Fruit fly (Drosophila melanogaster) whole organism, embryonic: ENCODE measurements around the gene CG2865.

Experiments used
- Antp ChIP-seq: fragments of 200-800 bp; sonication (Bioruptor generic); optimal IDR thresholded peaks from 3 replicates; lab custom pipeline; 2016; ENCODE audit warnings: missing biosample characterization, missing genetic modification characterization
- Awh ChIP-seq: fragments of 200-800 bp; sonication (Bioruptor generic); IDR thresholded peaks from 2 replicates; pipeline ENCODE4, ENCODE4 v1.3.6; 2022; ENCODE audit warnings: missing biosample characterization, missing genetic modification characterization
- CG11504 ChIP-seq: fragments of 200-800 bp; sonication (Bioruptor generic); optimal IDR thresholded peaks from 3 replicates; lab custom pipeline; 2019; ENCODE audit warnings: missing biosample characterization, mild to moderate bottlenecking, missing genetic modification characterization, moderate library complexity
- CG12769 ChIP-seq: fragments of 200-800 bp; sonication (Bioruptor generic); optimal IDR thresholded peaks from 2 replicates; lab custom pipeline; 2019; ENCODE audit warnings: missing biosample characterization, mild to moderate bottlenecking, missing genetic modification characterization, moderate library complexity
- CG13624 ChIP-seq: fragments of 200-800 bp; sonication (Bioruptor generic); optimal IDR thresholded peaks from 2 replicates; lab custom pipeline; 2016; ENCODE audit warnings: missing biosample characterization, missing genetic modification characterization
- CG15011 ChIP-seq: fragments of 200-800 bp; sonication (Bioruptor generic); optimal IDR thresholded peaks from 3 replicates; lab custom pipeline; 2018; ENCODE audit warnings: missing biosample characterization, mild to moderate bottlenecking, missing genetic modification characterization
- CG15479 ChIP-seq: fragments of 200-800 bp; sonication (Bioruptor generic); optimal IDR thresholded peaks from 3 replicates; lab custom pipeline; 2019; ENCODE audit warnings: missing biosample characterization, mild to moderate bottlenecking, missing genetic modification characterization, moderate library complexity
- CG1603 ChIP-seq: fragments of 200-800 bp; sonication (Bioruptor generic); optimal IDR thresholded peaks from 2 replicates; lab custom pipeline; 2019; ENCODE audit warnings: missing biosample characterization, mild to moderate bottlenecking, missing genetic modification characterization, moderate library complexity
- CG16863 ChIP-seq: fragments of 200-800 bp; sonication (Bioruptor generic); optimal IDR thresholded peaks from 3 replicates; lab custom pipeline; 2016; ENCODE audit warnings: missing biosample characterization, missing genetic modification characterization
- CG17359 ChIP-seq: fragments of 200-800 bp; sonication (Bioruptor generic); optimal IDR thresholded peaks from 3 replicates; lab custom pipeline; 2018; ENCODE audit warnings: missing biosample characterization, mild to moderate bottlenecking, missing genetic modification characterization, moderate library complexity
- CG18011 ChIP-seq: fragments of 200-800 bp; sonication (Bioruptor generic); optimal IDR thresholded peaks from 2 replicates; lab custom pipeline; 2017; ENCODE audit warnings: missing biosample characterization, missing genetic modification characterization, mild to moderate bottlenecking, moderate library complexity, missing genotype
- CG18476 ChIP-seq: fragments of 200-800 bp; sonication (Bioruptor generic); optimal IDR thresholded peaks from 2 replicates; lab custom pipeline; 2016; ENCODE audit warnings: missing biosample characterization, mild to moderate bottlenecking, missing genetic modification characterization
- CG18619 ChIP-seq: fragments of 200-800 bp; sonication (Bioruptor generic); optimal IDR thresholded peaks from 3 replicates; lab custom pipeline; 2017; ENCODE audit warnings: missing biosample characterization, mild to moderate bottlenecking, missing genetic modification characterization
- CG3726 ChIP-seq: fragments of 200-800 bp; sonication (Bioruptor generic); IDR thresholded peaks from 3 replicates; pipeline ENCODE4, ENCODE4 v1.3.6; 2022; ENCODE audit warnings: missing biosample characterization, missing genetic modification characterization
- CG4328 ChIP-seq: fragments of 200-800 bp; sonication (Bioruptor generic); optimal IDR thresholded peaks from 3 replicates; lab custom pipeline; 2017; ENCODE audit warnings: missing biosample characterization, missing genetic modification reagents, missing genetic modification characterization
- CG6272 ChIP-seq: fragments of 200-800 bp; sonication (Bioruptor generic); IDR thresholded peaks from 2 replicates; pipeline ENCODE4 v1.3.6; 2022; ENCODE audit warnings: missing biosample characterization, missing genetic modification characterization
- CG6683 ChIP-seq: fragments of 200-800 bp; sonication (Bioruptor generic); optimal IDR thresholded peaks from 2 replicates; lab custom pipeline; 2017; ENCODE audit warnings: missing biosample characterization, mild to moderate bottlenecking, missing genetic modification characterization, missing genetic modification reagents
- CG8359 ChIP-seq: fragments of 200-800 bp; sonication (Bioruptor generic); optimal IDR thresholded peaks from 2 replicates; lab custom pipeline; 2017; ENCODE audit warnings: missing biosample characterization, mild to moderate bottlenecking, missing genetic modification characterization, borderline replicate concordance
- CG9215 ChIP-seq: fragments of 200-800 bp; sonication (Bioruptor generic); IDR thresholded peaks from 2 replicates; pipeline ENCODE4 v1.3.6; 2022; ENCODE audit warnings: missing biosample characterization, missing genetic modification characterization
- D19A ChIP-seq: fragments of 200-800 bp; optimal IDR thresholded peaks from 3 replicates; lab custom pipeline; 2019; ENCODE audit warnings: missing biosample characterization, mild to moderate bottlenecking, missing genetic modification characterization, moderate library complexity
- Dfd ChIP-seq, 2 experiments: fragments of >200 bp; optimal IDR thresholded peaks; 2 replicates each; lab custom pipeline; 2017; ENCODE audit warnings: missing biosample characterization in 2 of 2, missing genetic modification characterization in 2 of 2
- E2f1 ChIP-seq: fragments of 200-800 bp; sonication (Bioruptor generic); IDR thresholded peaks from 2 replicates; pipeline ENCODE4 v1.3.6; 2022; ENCODE audit warnings: missing biosample characterization, missing genetic modification characterization
- ERR ChIP-seq: fragments of 200-800 bp; sonication (Bioruptor generic); optimal IDR thresholded peaks from 2 replicates; lab custom pipeline; 2016; ENCODE audit warnings: missing biosample characterization, missing genetic modification characterization
- HLH54F ChIP-seq: fragments of 200-800 bp; sonication (Bioruptor generic); optimal IDR thresholded peaks from 3 replicates; lab custom pipeline; 2016; ENCODE audit warnings: missing biosample characterization, missing genetic modification characterization
- Hand ChIP-seq: fragments of 200-800 bp; sonication (Bioruptor generic); optimal IDR thresholded peaks from 2 replicates; lab custom pipeline; 2017; ENCODE audit warnings: mild to moderate bottlenecking, missing biosample characterization, missing genetic modification reagents, missing genetic modification characterization
- Hey ChIP-seq: fragments of 200-800 bp; sonication (Bioruptor generic); optimal IDR thresholded peaks from 3 replicates; lab custom pipeline; 2018; ENCODE audit warnings: missing biosample characterization, mild to moderate bottlenecking, missing genetic modification characterization
- Hmr ChIP-seq: fragments of 200-800 bp; sonication (Bioruptor generic); optimal IDR thresholded peaks from 3 replicates; lab custom pipeline; 2017; ENCODE audit warnings: mild to moderate bottlenecking, missing biosample characterization, missing genetic modification reagents, missing genetic modification characterization
- NfI ChIP-seq: fragments of 200-800 bp; sonication (Bioruptor generic); optimal IDR thresholded peaks from 3 replicates; lab custom pipeline; 2018; ENCODE audit warnings: missing biosample characterization, mild to moderate bottlenecking, missing genetic modification characterization, moderate library complexity
- Ptx1 ChIP-seq: fragments of 200-800 bp; sonication (Bioruptor generic); IDR thresholded peaks from 2 replicates; pipeline ENCODE4 v1.3.6; 2022; ENCODE audit warnings: missing biosample characterization, missing genetic modification characterization
- Ravus ChIP-seq: fragments of 200-800 bp; sonication (Bioruptor generic); IDR thresholded peaks from 2 replicates; pipeline ENCODE4 v1.3.6; 2022; ENCODE audit warnings: missing biosample characterization, missing genetic modification characterization
- Scr ChIP-seq: fragments of 200-800 bp; sonication (Bioruptor generic); IDR thresholded peaks from 2 replicates; pipeline ENCODE4 v1.3.6; 2022; ENCODE audit warnings: missing biosample characterization, missing genetic modification characterization; ENCODE audit not compliant: partially characterized antibody
- Sin3A ChIP-seq: fragments of >200 bp; optimal IDR thresholded peaks from 2 replicates; lab custom pipeline; 2018
- Taf1 ChIP-seq: fragments of 200-800 bp; sonication (Bioruptor generic); IDR thresholded peaks from 2 replicates; pipeline ENCODE4 v1.3.6; 2022; ENCODE audit warnings: missing biosample characterization, missing genetic modification characterization
- ab ChIP-seq: fragments of 200-800 bp; sonication (Bioruptor generic); optimal IDR thresholded peaks from 2 replicates; lab custom pipeline; 2016; ENCODE audit warnings: missing biosample characterization, missing genetic modification characterization
- amos ChIP-seq: fragments of 200-800 bp; sonication (Bioruptor generic); IDR thresholded peaks from 2 replicates; pipeline ENCODE4 v1.3.6; 2022; ENCODE audit warnings: missing biosample characterization, missing genetic modification characterization; ENCODE audit not compliant: partially characterized antibody
- caup ChIP-seq: fragments of 200-800 bp; sonication (Bioruptor generic); optimal IDR thresholded peaks from 3 replicates; lab custom pipeline; 2017; ENCODE audit warnings: missing biosample characterization, mild to moderate bottlenecking, missing genetic modification characterization, moderate library complexity; ENCODE audit not compliant: severe bottlenecking
- da ChIP-seq: fragments of 200-800 bp; sonication (Bioruptor generic); optimal IDR thresholded peaks from 2 replicates; lab custom pipeline; 2016; ENCODE audit warnings: missing biosample characterization, missing genetic modification characterization
- dm ChIP-seq: fragments of 200-800 bp; sonication (Bioruptor generic); optimal IDR thresholded peaks from 3 replicates; lab custom pipeline; 2016; ENCODE audit warnings: missing biosample characterization, missing genetic modification characterization
- gsb ChIP-seq: fragments of 200-800 bp; sonication (Bioruptor generic); IDR thresholded peaks from 2 replicates; pipeline ENCODE4 v1.3.6; 2022; ENCODE audit warnings: missing biosample characterization, missing genetic modification characterization
- kah ChIP-seq: fragments of 200-800 bp; sonication (Bioruptor generic); optimal IDR thresholded peaks from 2 replicates; lab custom pipeline; 2018; ENCODE audit warnings: missing biosample characterization, mild to moderate bottlenecking, missing genetic modification characterization
- klu ChIP-seq: fragments of 200-800 bp; sonication (Bioruptor generic); IDR thresholded peaks from 2 replicates; pipeline ENCODE4 v1.3.6; 2022; ENCODE audit warnings: missing biosample characterization, missing genetic modification characterization
- lbe ChIP-seq: fragments of 200-800 bp; sonication (Bioruptor generic); optimal IDR thresholded peaks from 2 replicates; lab custom pipeline; 2016; ENCODE audit warnings: missing biosample characterization, mild to moderate bottlenecking, missing genetic modification characterization
- lmd ChIP-seq: fragments of 200-800 bp; sonication (Bioruptor generic); IDR thresholded peaks from 2 replicates; pipeline ENCODE4 v1.3.6; 2022; ENCODE audit warnings: missing biosample characterization, missing genetic modification characterization
- nerfin-2 ChIP-seq: fragments of 200-800 bp; sonication (Bioruptor generic); IDR thresholded peaks from 2 replicates; pipeline ENCODE4 v1.3.6; 2022; ENCODE audit warnings: missing biosample characterization, missing genetic modification characterization; ENCODE audit not compliant: partially characterized antibody
- pros ChIP-seq: fragments of 200-800 bp; sonication (Bioruptor generic); optimal IDR thresholded peaks from 3 replicates; lab custom pipeline; 2019; ENCODE audit warnings: missing biosample characterization, mild to moderate bottlenecking, missing genetic modification characterization, moderate library complexity
- seq ChIP-seq: fragments of 200-800 bp; sonication (Bioruptor generic); IDR thresholded peaks from 2 replicates; pipeline ENCODE4 v1.3.6; 2022; ENCODE audit warnings: missing biosample characterization, missing genetic modification characterization
- slbo ChIP-seq: fragments of 200-800 bp; sonication (Bioruptor generic); IDR thresholded peaks from 2 replicates; pipeline ENCODE4 v1.3.6; 2022; ENCODE audit warnings: missing biosample characterization, missing genetic modification characterization
- sug ChIP-seq: fragments of 200-800 bp; optimal IDR thresholded peaks from 2 replicates; lab custom pipeline; 2019; ENCODE audit warnings: missing biosample characterization, mild to moderate bottlenecking, missing genetic modification characterization, moderate library complexity
- tap ChIP-seq: fragments of 200-800 bp; optimal IDR thresholded peaks from 3 replicates; lab custom pipeline; 2019; ENCODE audit warnings: missing biosample characterization, mild to moderate bottlenecking, missing genetic modification characterization, moderate library complexity
- toy ChIP-seq: fragments of 200-800 bp; sonication (Bioruptor generic); IDR thresholded peaks from 2 replicates; pipeline ENCODE4 v1.3.6; 2022; ENCODE audit warnings: missing biosample characterization, missing genetic modification characterization
- vvl ChIP-seq: fragments of 200-800 bp; sonication (Bioruptor generic); IDR thresholded peaks from 2 replicates; pipeline ENCODE4 v1.3.6; 2022; ENCODE audit warnings: missing biosample characterization, missing genetic modification characterization

The CG2865 gene

dm6 chrX:2262511-2262910, 30.7 kb downstream of the CG2865 start, which contains the start of the genes temp and CG3071 (continued):
- TF ChIP-seq CG18619 (GFP tag; lab: Kevin White, UChicago) (peak; percentile 57), Hand (no peak), Ptx1 (GFP tag; lab: Robert Waterston, UW) (peak; percentile 70), CG13624 (GFP tag; lab: Kevin White, UChicago) (peak; percentile 20), seq (GFP tag; lab: Robert Waterston, UW) (no peak), ERR (GFP tag; lab: Kevin White, UChicago) (peak; percentile 40), lbe (peak; percentile 9), CG3726 (GFP tag; lab: Robert Waterston, UW) (no peak), Antp (peak; percentile 58), CG17359 (tag; lab: Kevin White, UChicago) (peak; percentile 2), caup (GFP tag; lab: Kevin White, UChicago) (peak; percentile 25), Ravus (GFP tag; lab: Robert Waterston, UW) (no peak), toy (GFP tag; lab: Robert Waterston, UW) (no peak), CG4328 (GFP tag; lab: Kevin White, UChicago) (peak; percentile 51), CG12769 (tag; lab: Kevin White, UChicago) (no peak), Hey (peak; percentile 10), CG6272 (GFP tag; lab: Robert Waterston, UW) (peak; percentile 56), Dfd (GFP tag; optimal IDR thresholded peaks at IDR 0.05; lab: Kevin White, UChicago) (no peak), CG9215 (GFP tag; lab: Robert Waterston, UW) (peak; percentile 70; the same call in 1 of the 2 replicates), NfI (GFP tag; lab: Kevin White, UChicago) (peak; percentile 54), sug (tag; lab: Kevin White, UChicago) (peak; percentile 84), lmd (GFP tag; lab: Robert Waterston, UW) (peak; percentile 70), CG16863 (GFP tag; lab: Kevin White, UChicago) (peak; percentile 61), Taf1 (GFP tag; lab: Robert Waterston, UW) (peak; percentile 20; the same call in 1 of the 2 replicates), nerfin-2 (GFP tag; lab: Robert Waterston, UW) (no peak), HLH54F (peak; percentile 68), CG6683 (GFP tag; lab: Kevin White, UChicago) (peak; percentile 8), Hmr (GFP tag; lab: Kevin White, UChicago) (peak; percentile 63), Awh (no peak), dm (GFP tag; lab: Kevin White, UChicago) (peak; percentile 97), CG15479 (GFP tag; lab: Kevin White, UChicago) (peak; percentile 61), slbo (no peak; the same call in none of the 2 replicates), kah (GFP tag; lab: Kevin White, UChicago) (no peak), CG18011 (GFP tag; lab: Kevin White, UChicago) (peak; percentile 35), CG15011 (GFP tag; lab: Kevin White, UChicago) (peak; percentile 42), CG8359 (no peak), CG11504 (tag; lab: Kevin White, UChicago) (no peak), da (GFP tag; lab: Kevin White, UChicago) (no peak), tap (tag; lab: Kevin White, UChicago) (no peak), amos (GFP tag; lab: Robert Waterston, UW) (no peak), Sin3A (lab: Kevin White, UChicago) (peak; percentile 89), gsb (GFP tag; lab: Robert Waterston, UW) (no peak), ab (GFP tag; lab: Kevin White, UChicago) (no peak), Scr (GFP tag; lab: Robert Waterston, UW) (no peak), E2f1 (GFP tag; lab: Robert Waterston, UW) (peak; percentile 49; the same call in 1 of the 2 replicates), vvl (no peak), D19A (peak; percentile 19), CG18476 (GFP tag; lab: Kevin White, UChicago) (peak; percentile 17), klu (peak; percentile 56; the same call in 1 of the 2 replicates), pros (GFP tag; lab: Kevin White, UChicago) (no peak), CG1603 (no peak)
